Fruit fly (Drosophila melanogaster) whole organism, embryonic: ENCODE measurements around the gene CG34269.

ENCODE experiments used
- Antp ChIP-seq: fragments of 200-800 bp; sonication (Bioruptor generic); optimal IDR thresholded peaks from 3 replicates; lab custom pipeline; 2016; ENCODE audit warnings: missing biosample characterization, missing genetic modification characterization
- Asciz ChIP-seq: fragments of 200-800 bp; sonication (Bioruptor generic); optimal IDR thresholded peaks from 2 replicates; lab custom pipeline; 2017; ENCODE audit warnings: missing biosample characterization, mild to moderate bottlenecking, missing genetic modification characterization, missing genetic modification reagents
- Atf-2 ChIP-seq: fragments of 200-800 bp; sonication (Bioruptor generic); optimal IDR thresholded peaks from 2 replicates; lab custom pipeline; 2016; ENCODE audit warnings: missing biosample characterization, missing genetic modification characterization
- Blimp-1 ChIP-seq: fragments of 200-800 bp; sonication (Bioruptor generic); optimal IDR thresholded peaks from 3 replicates; lab custom pipeline; 2018; ENCODE audit warnings: missing biosample characterization, missing genetic modification characterization, mild to moderate bottlenecking, moderate library complexity, missing genetic modification reagents
- C15 ChIP-seq: fragments of 200-800 bp; sonication (Bioruptor generic); IDR thresholded peaks from 3 replicates; pipeline ENCODE4 v1.3.6; 2022; ENCODE audit warnings: missing biosample characterization, missing genetic modification characterization
- CG10543 ChIP-seq: fragments of 200-800 bp; sonication (Bioruptor generic); optimal IDR thresholded peaks from 3 replicates; lab custom pipeline; 2017; ENCODE audit warnings: missing biosample characterization, mild to moderate bottlenecking, missing genetic modification characterization, moderate library complexity
- CG12219 ChIP-seq: fragments of 200-800 bp; sonication (Bioruptor generic); optimal IDR thresholded peaks from 3 replicates; lab custom pipeline; 2018; ENCODE audit warnings: missing biosample characterization, mild to moderate bottlenecking, missing genetic modification characterization
- CG14441 ChIP-seq: fragments of 200-800 bp; sonication (Bioruptor generic); IDR thresholded peaks from 2 replicates; pipeline ENCODE4 v1.3.6; 2022; ENCODE audit warnings: missing biosample characterization, missing genetic modification characterization
- CG14965 ChIP-seq: fragments of 200-800 bp; sonication (Bioruptor generic); optimal IDR thresholded peaks from 2 replicates; lab custom pipeline; 2016; ENCODE audit warnings: missing biosample characterization, missing genetic modification characterization, borderline replicate concordance
- CG15601 ChIP-seq: fragments of 200-800 bp; sonication (Bioruptor generic); optimal IDR thresholded peaks from 3 replicates; lab custom pipeline; 2019; ENCODE audit warnings: missing biosample characterization, mild to moderate bottlenecking, missing genetic modification characterization, moderate library complexity
- CG16779 ChIP-seq: fragments of 200-800 bp; sonication (Bioruptor generic); IDR thresholded peaks from 2 replicates; pipeline ENCODE4 v1.3.6; 2022; ENCODE audit warnings: missing biosample characterization, missing genetic modification characterization
- CG16813 ChIP-seq: fragments of 200-800 bp; sonication (Bioruptor generic); IDR thresholded peaks from 3 replicates; pipeline ENCODE4 v1.3.6; 2022; ENCODE audit warnings: missing biosample characterization, missing genetic modification characterization; ENCODE audit not compliant: partially characterized antibody
- CG17186 ChIP-seq: fragments of 200-800 bp; sonication (Bioruptor generic); optimal IDR thresholded peaks from 3 replicates; lab custom pipeline; 2017; ENCODE audit warnings: missing biosample characterization, missing genetic modification reagents, missing genetic modification characterization
- CG17328 ChIP-seq: fragments of 200-800 bp; sonication (Bioruptor generic); IDR thresholded peaks from 2 replicates; pipeline ENCODE4 v1.3.6; 2022; ENCODE audit warnings: missing biosample characterization, missing genetic modification characterization
- CG17359 ChIP-seq: fragments of 200-800 bp; sonication (Bioruptor generic); optimal IDR thresholded peaks from 3 replicates; lab custom pipeline; 2018; ENCODE audit warnings: missing biosample characterization, mild to moderate bottlenecking, missing genetic modification characterization, moderate library complexity
- CG17385 ChIP-seq: fragments of 200-800 bp; sonication (Bioruptor generic); optimal IDR thresholded peaks from 3 replicates; lab custom pipeline; 2018; ENCODE audit warnings: missing biosample characterization, mild to moderate bottlenecking, missing genetic modification characterization
- CG1792 ChIP-seq: fragments of 200-800 bp; sonication (Bioruptor generic); optimal IDR thresholded peaks from 2 replicates; lab custom pipeline; 2016; ENCODE audit warnings: missing biosample characterization, missing genetic modification characterization
- CG18262 ChIP-seq: fragments of 200-800 bp; optimal IDR thresholded peaks from 3 replicates; lab custom pipeline; 2019; ENCODE audit warnings: missing biosample characterization, mild to moderate bottlenecking, missing genetic modification characterization, moderate library complexity
- CG4404 ChIP-seq: fragments of 200-800 bp; sonication (Bioruptor generic); IDR thresholded peaks from 2 replicates; pipeline ENCODE4 v1.3.6; 2022; ENCODE audit warnings: missing biosample characterization, missing genetic modification characterization
- CG8944 ChIP-seq: fragments of 200-800 bp; sonication (Bioruptor generic); optimal IDR thresholded peaks from 3 replicates; lab custom pipeline; 2016; ENCODE audit warnings: missing biosample characterization, missing genetic modification characterization
- CG9609 ChIP-seq: fragments of 200-800 bp; sonication (Bioruptor generic); optimal IDR thresholded peaks from 3 replicates; lab custom pipeline; 2016; ENCODE audit warnings: missing biosample characterization, missing genetic modification characterization
- Ets65A ChIP-seq: fragments of 200-800 bp; sonication (Bioruptor generic); peaks from one replicate; lab custom pipeline; 2016; ENCODE audit warnings: missing biosample characterization, missing genetic modification characterization
- Hey ChIP-seq: fragments of 200-800 bp; sonication (Bioruptor generic); optimal IDR thresholded peaks from 3 replicates; lab custom pipeline; 2018; ENCODE audit warnings: missing biosample characterization, mild to moderate bottlenecking, missing genetic modification characterization
- Hr39 ChIP-seq: fragments of >200 bp; optimal IDR thresholded peaks from 2 replicates; lab custom pipeline; 2017
- Hr51 ChIP-seq, 2 experiments: fragments of 200-800 bp; sonication (Bioruptor generic); optimal IDR thresholded peaks; 2 replicates in 1 of 2; 3 replicates in 1 of 2; lab custom pipeline; 2016 to 2018; ENCODE audit warnings: missing biosample characterization in 2 of 2, missing genetic modification characterization in 2 of 2, mild to moderate bottlenecking in 1 of 2, moderate library complexity in 1 of 2
- Nf-YB ChIP-seq: fragments of 200-800 bp; sonication (Bioruptor generic); optimal IDR thresholded peaks from 3 replicates; lab custom pipeline; 2019; ENCODE audit warnings: missing biosample characterization, mild to moderate bottlenecking, missing genetic modification characterization, moderate library complexity
- Ptx1 ChIP-seq: fragments of 200-800 bp; sonication (Bioruptor generic); IDR thresholded peaks from 2 replicates; pipeline ENCODE4 v1.3.6; 2022; ENCODE audit warnings: missing biosample characterization, missing genetic modification characterization
- Rfx ChIP-seq: fragments of 200-800 bp; sonication (Bioruptor generic); IDR thresholded peaks from 2 replicates; pipeline ENCODE4 v1.3.6; 2022; ENCODE audit warnings: missing biosample characterization, missing genetic modification characterization
- Sox102F ChIP-seq: fragments of 200-800 bp; sonication (Bioruptor generic); optimal IDR thresholded peaks from 2 replicates; lab custom pipeline; 2018; ENCODE audit warnings: missing biosample characterization, mild to moderate bottlenecking, missing genetic modification characterization, moderate library complexity
- Vsx1 ChIP-seq: fragments of 200-800 bp; sonication (Bioruptor generic); optimal IDR thresholded peaks from 2 replicates; lab custom pipeline; 2017; ENCODE audit warnings: missing biosample characterization, mild to moderate bottlenecking, missing genetic modification characterization, missing genetic modification reagents
- crol ChIP-seq: fragments of 200-800 bp; sonication (Bioruptor generic); IDR thresholded peaks from 2 replicates; pipeline ENCODE4 v1.3.6; 2022; ENCODE audit warnings: missing biosample characterization, missing genetic modification characterization
- cwo ChIP-seq: fragments of 200-800 bp; sonication (Bioruptor generic); optimal IDR thresholded peaks from 3 replicates; lab custom pipeline; 2017; ENCODE audit warnings: missing biosample characterization, missing genetic modification characterization, mild to moderate bottlenecking, moderate library complexity, missing genetic modification reagents
- en ChIP-seq: fragments of 200-800 bp; sonication (Bioruptor generic); optimal IDR thresholded peaks from 2 replicates; lab custom pipeline; 2016; ENCODE audit warnings: missing biosample characterization, missing genetic modification characterization
- fd96Cb ChIP-seq: fragments of 200-800 bp; sonication (Bioruptor generic); optimal IDR thresholded peaks from 2 replicates; lab custom pipeline; 2018; ENCODE audit warnings: missing biosample characterization, mild to moderate bottlenecking, missing genetic modification characterization, moderate library complexity
- hth ChIP-seq: fragments of >200 bp; optimal IDR thresholded peaks from 2 replicates; lab custom pipeline; 2017; ENCODE audit warnings: inconsistent platforms
- klu ChIP-seq: fragments of 200-800 bp; sonication (Bioruptor generic); IDR thresholded peaks from 2 replicates; pipeline ENCODE4 v1.3.6; 2022; ENCODE audit warnings: missing biosample characterization, missing genetic modification characterization
- peb ChIP-seq: fragments of 200-800 bp; sonication (Bioruptor generic); IDR thresholded peaks from 2 replicates; pipeline ENCODE4 v1.3.6; 2022; ENCODE audit warnings: missing biosample characterization, missing genetic modification characterization
- pum ChIP-seq: fragments of 200-800 bp; sonication (Bioruptor generic); optimal IDR thresholded peaks from 2 replicates; lab custom pipeline; 2016; ENCODE audit warnings: missing biosample characterization, missing genetic modification characterization
- scrt ChIP-seq: fragments of 200-800 bp; sonication (Bioruptor generic); optimal IDR thresholded peaks from 2 replicates; lab custom pipeline; 2018; ENCODE audit warnings: missing biosample characterization, mild to moderate bottlenecking, missing genetic modification characterization, moderate library complexity
- slbo ChIP-seq: fragments of 200-800 bp; sonication (Bioruptor generic); IDR thresholded peaks from 2 replicates; pipeline ENCODE4 v1.3.6; 2022; ENCODE audit warnings: missing biosample characterization, missing genetic modification characterization
- sqz ChIP-seq: fragments of 200-800 bp; sonication (Bioruptor generic); optimal IDR thresholded peaks from 3 replicates; lab custom pipeline; 2018; ENCODE audit warnings: missing biosample characterization, mild to moderate bottlenecking, missing genetic modification characterization
- vvl ChIP-seq: fragments of 200-800 bp; sonication (Bioruptor generic); IDR thresholded peaks from 2 replicates; pipeline ENCODE4 v1.3.6; 2022; ENCODE audit warnings: missing biosample characterization, missing genetic modification characterization
- zen2 ChIP-seq: fragments of 200-800 bp; sonication (Bioruptor generic); IDR thresholded peaks from 3 replicates; pipeline ENCODE4 v1.3.6; 2022; ENCODE audit warnings: missing biosample characterization, missing genetic modification characterization; ENCODE audit not compliant: partially characterized antibody
- zfh1 ChIP-seq: fragments of 200-800 bp; sonication (Bioruptor generic); IDR thresholded peaks from 3 replicates; pipeline ENCODE4 v1.3.6; 2022; ENCODE audit warnings: missing biosample characterization, missing genetic modification characterization

CG34269 gene

dm6 chr3L:520465-521216 lies 7.5 kb upstream of the CG34269 start (continued):
- TF ChIP-seq CG17385 (GFP tag; lab: Kevin White, UChicago) (no peak), Atf-2 (GFP tag; lab: Kevin White, UChicago) (no peak), cwo (GFP tag; lab: Kevin White, UChicago) (no peak), Rfx (GFP tag; lab: Robert Waterston, UW) (peak; percentile 21), Sox102F (GFP tag; lab: Kevin White, UChicago) (peak; percentile 9), CG8944 (GFP tag; lab: Kevin White, UChicago) (no peak), zen2 (no peak), CG14965 (GFP tag; lab: Kevin White, UChicago) (peak; percentile 1), peb (GFP tag; lab: Robert Waterston, UW) (no peak), CG16813 (GFP tag; lab: Robert Waterston, UW) (no peak), pum (GFP tag; lab: Kevin White, UChicago) (no peak), CG10543 (GFP tag; lab: Kevin White, UChicago) (no peak), Nf-YB (GFP tag; lab: Kevin White, UChicago) (no peak), CG17186 (GFP tag; lab: Kevin White, UChicago) (no peak), CG12219 (GFP tag; lab: Kevin White, UChicago) (no peak), CG17328 (no peak), fd96Cb (tag; lab: Kevin White, UChicago) (no peak), klu (GFP tag; lab: Robert Waterston, UW) (no peak)

dm6 chr3L:524246-524645 lies 3.9 kb upstream of the CG34269 start:
- TF ChIP-seq scrt (GFP tag; lab: Kevin White, UChicago), result no peak
- no peak for TF ChIP-seq Hr39 (lab: Kevin White, UChicago)
- TF ChIP-seq Blimp-1 (GFP tag; lab: Kevin White, UChicago), result peak; percentile 12
- TF ChIP-seq CG18262 (tag; lab: Kevin White, UChicago), result no peak
- no peak for TF ChIP-seq zfh1
- no peak for TF ChIP-seq en (GFP tag; lab: Kevin White, UChicago)
- TF ChIP-seq Asciz (GFP tag; lab: Kevin White, UChicago), result no peak
- TF ChIP-seq CG4404 (GFP tag; lab: Robert Waterston, UW), result no peak
- TF ChIP-seq Ets65A (GFP tag; lab: Kevin White, UChicago), result peak; percentile 41
- no peak for TF ChIP-seq C15
- TF ChIP-seq CG14441 (GFP tag; lab: Robert Waterston, UW), result no peak
- TF ChIP-seq CG16779 (GFP tag; lab: Robert Waterston, UW), result peak; percentile 54; the same call in 1 of the 2 replicates
- peak; percentile 32; the same call in 1 of the 2 replicates for TF ChIP-seq crol (GFP tag; lab: Robert Waterston, UW)
- TF ChIP-seq Hey (tag; lab: Kevin White, UChicago), result no peak
- no peak for TF ChIP-seq Hr51 (GFP tag; optimal IDR thresholded peaks at IDR 0.05; lab: Kevin White, UChicago)
- TF ChIP-seq vvl (GFP tag; lab: Robert Waterston, UW), result no peak
- TF ChIP-seq Vsx1 (GFP tag; lab: Kevin White, UChicago), result no peak
- no peak for TF ChIP-seq CG17359 (tag; lab: Kevin White, UChicago)
- TF ChIP-seq CG15601, result no peak
- TF ChIP-seq CG1792 (GFP tag; lab: Kevin White, UChicago), result no peak
- TF ChIP-seq slbo (GFP tag; lab: Robert Waterston, UW), result 0 out of 2 replicates have a peak, but pooled peaks have one; percentile 12
- no peak for TF ChIP-seq hth
- TF ChIP-seq Antp (GFP tag; lab: Kevin White, UChicago), result no peak
- TF ChIP-seq CG9609 (GFP tag; lab: Kevin White, UChicago), result no peak
- no peak for TF ChIP-seq Ptx1 (GFP tag; lab: Robert Waterston, UW)
- TF ChIP-seq sqz (GFP tag; lab: Kevin White, UChicago), result no peak
